Fruit fly (Drosophila melanogaster) whole organism, embryonic: Measurements from ENCODE around the gene PpV.

Source experiments
- CG1024 ChIP-seq: fragments of 200-800 bp; sonication (Bioruptor generic); IDR thresholded peaks from 2 replicates; pipeline ENCODE4 v1.3.6; 2022; ENCODE audit warnings: missing biosample characterization, missing genetic modification characterization
- CG11504 ChIP-seq: fragments of 200-800 bp; sonication (Bioruptor generic); optimal IDR thresholded peaks from 3 replicates; lab custom pipeline; 2019; ENCODE audit warnings: missing biosample characterization, mild to moderate bottlenecking, missing genetic modification characterization, moderate library complexity
- CG11695 ChIP-seq: fragments of 200-800 bp; sonication (Bioruptor generic); IDR thresholded peaks from 3 replicates; pipeline ENCODE4 v1.3.6; 2022; ENCODE audit warnings: missing biosample characterization, missing genetic modification characterization
- CG11696 ChIP-seq: fragments of 200-800 bp; sonication (Bioruptor generic); IDR thresholded peaks from 2 replicates; pipeline ENCODE4 v1.3.6; 2022; ENCODE audit warnings: missing biosample characterization, missing genetic modification characterization
- CG1233 ChIP-seq: fragments of 200-800 bp; sonication (Bioruptor generic); optimal IDR thresholded peaks from 4 replicates; lab custom pipeline; 2018; ENCODE audit warnings: missing biosample characterization, mild to moderate bottlenecking, missing genetic modification characterization
- CG12391 ChIP-seq: fragments of 200-800 bp; sonication (Bioruptor generic); optimal IDR thresholded peaks from 3 replicates; lab custom pipeline; 2018; ENCODE audit warnings: missing biosample characterization, mild to moderate bottlenecking, missing genetic modification characterization, moderate library complexity
- CG13624 ChIP-seq: fragments of 200-800 bp; sonication (Bioruptor generic); optimal IDR thresholded peaks from 2 replicates; lab custom pipeline; 2016; ENCODE audit warnings: missing biosample characterization, missing genetic modification characterization
- CG15011 ChIP-seq: fragments of 200-800 bp; sonication (Bioruptor generic); optimal IDR thresholded peaks from 3 replicates; lab custom pipeline; 2018; ENCODE audit warnings: missing biosample characterization, mild to moderate bottlenecking, missing genetic modification characterization
- CG15269 ChIP-seq: fragments of 200-800 bp; sonication (Bioruptor generic); optimal IDR thresholded peaks from 2 replicates; lab custom pipeline; 2018; ENCODE audit warnings: missing biosample characterization, mild to moderate bottlenecking, missing genetic modification characterization, moderate library complexity
- CG17568 ChIP-seq: fragments of 200-800 bp; sonication (Bioruptor generic); optimal IDR thresholded peaks from 2 replicates; lab custom pipeline; 2018; ENCODE audit warnings: missing biosample characterization, mild to moderate bottlenecking, missing genetic modification characterization, moderate library complexity
- CG18011 ChIP-seq: fragments of 200-800 bp; sonication (Bioruptor generic); optimal IDR thresholded peaks from 2 replicates; lab custom pipeline; 2017; ENCODE audit warnings: missing biosample characterization, missing genetic modification characterization, mild to moderate bottlenecking, moderate library complexity, missing genotype
- CG2889 ChIP-seq: fragments of 200-800 bp; sonication (Bioruptor generic); IDR thresholded peaks from 3 replicates; pipeline ENCODE4 v1.3.6; 2022; ENCODE audit warnings: missing biosample characterization, missing genetic modification characterization
- CG3281 ChIP-seq: fragments of 200-800 bp; sonication (Bioruptor generic); optimal IDR thresholded peaks from 3 replicates; lab custom pipeline; 2017; ENCODE audit warnings: missing biosample characterization, mild to moderate bottlenecking, missing genetic modification characterization
- CG4282 ChIP-seq: fragments of 200-800 bp; sonication (Bioruptor generic); optimal IDR thresholded peaks from 2 replicates; lab custom pipeline; 2016; ENCODE audit warnings: missing biosample characterization, missing genetic modification characterization
- CG4328 ChIP-seq: fragments of 200-800 bp; sonication (Bioruptor generic); optimal IDR thresholded peaks from 3 replicates; lab custom pipeline; 2017; ENCODE audit warnings: missing biosample characterization, missing genetic modification reagents, missing genetic modification characterization
- CG4707 ChIP-seq: fragments of 200-800 bp; sonication (Bioruptor generic); optimal IDR thresholded peaks from 2 replicates; lab custom pipeline; 2018; ENCODE audit warnings: missing biosample characterization, mild to moderate bottlenecking, missing genetic modification characterization, moderate library complexity
- CG4820 ChIP-seq: fragments of 200-800 bp; sonication (Bioruptor generic); optimal IDR thresholded peaks from 3 replicates; lab custom pipeline; 2016; ENCODE audit warnings: missing biosample characterization, missing genetic modification characterization
- CG6254 ChIP-seq: fragments of 200-800 bp; sonication (Bioruptor generic); optimal IDR thresholded peaks from 3 replicates; lab custom pipeline; 2017; ENCODE audit warnings: mild to moderate bottlenecking, missing biosample characterization, missing genetic modification reagents, missing genetic modification characterization
- CG6791 ChIP-seq: fragments of 200-800 bp; sonication (Bioruptor generic); IDR thresholded peaks from 3 replicates; pipeline ENCODE4 v1.3.6; 2022; ENCODE audit warnings: missing biosample characterization, missing genetic modification characterization; ENCODE audit not compliant: partially characterized antibody
- CG7372 ChIP-seq: fragments of 200-800 bp; sonication (Bioruptor generic); IDR thresholded peaks from 2 replicates; pipeline ENCODE4 v1.3.6; 2022; ENCODE audit warnings: missing biosample characterization, missing genetic modification characterization
- CG7556 ChIP-seq: fragments of 200-800 bp; sonication (Bioruptor generic); optimal IDR thresholded peaks from 2 replicates; lab custom pipeline; 2017; ENCODE audit warnings: missing biosample characterization, mild to moderate bottlenecking, missing genetic modification characterization
- CG8281 ChIP-seq: fragments of 200-800 bp; sonication (Bioruptor generic); optimal IDR thresholded peaks from 2 replicates; lab custom pipeline; 2018; ENCODE audit warnings: missing biosample characterization, mild to moderate bottlenecking, missing genetic modification characterization, moderate library complexity
- CG8359 ChIP-seq: fragments of 200-800 bp; sonication (Bioruptor generic); optimal IDR thresholded peaks from 2 replicates; lab custom pipeline; 2017; ENCODE audit warnings: missing biosample characterization, mild to moderate bottlenecking, missing genetic modification characterization, borderline replicate concordance
- CG9437 ChIP-seq: fragments of 200-800 bp; sonication (Bioruptor generic); optimal IDR thresholded peaks from 2 replicates; lab custom pipeline; 2018; ENCODE audit warnings: missing biosample characterization, mild to moderate bottlenecking, missing genetic modification characterization
- Dek ChIP-seq: fragments of 200-800 bp; sonication (Bioruptor generic); optimal IDR thresholded peaks from 3 replicates; lab custom pipeline; 2019; ENCODE audit warnings: missing biosample characterization, mild to moderate bottlenecking, missing genetic modification characterization, moderate library complexity
- Gug ChIP-seq: fragments of 200-800 bp; sonication (Bioruptor generic); IDR thresholded peaks from 4 replicates; pipeline ENCODE4 v1.3.6; 2022; ENCODE audit warnings: missing biosample characterization, missing genetic modification characterization
- Max ChIP-seq: fragments of 200-800 bp; sonication (Bioruptor generic); optimal IDR thresholded peaks from 2 replicates; lab custom pipeline; 2016; ENCODE audit warnings: missing biosample characterization, mild to moderate bottlenecking, missing genetic modification characterization
- NfI ChIP-seq: fragments of 200-800 bp; sonication (Bioruptor generic); optimal IDR thresholded peaks from 3 replicates; lab custom pipeline; 2018; ENCODE audit warnings: missing biosample characterization, mild to moderate bottlenecking, missing genetic modification characterization, moderate library complexity
- Rfx ChIP-seq: fragments of 200-800 bp; sonication (Bioruptor generic); IDR thresholded peaks from 2 replicates; pipeline ENCODE4 v1.3.6; 2022; ENCODE audit warnings: missing biosample characterization, missing genetic modification characterization
- Rx ChIP-seq: fragments of 200-800 bp; sonication (Bioruptor generic); IDR thresholded peaks from 2 replicates; pipeline ENCODE4 v1.3.6; 2022; ENCODE audit warnings: missing biosample characterization, missing genetic modification characterization
- Sox100B ChIP-seq: fragments of 200-800 bp; sonication (Bioruptor generic); optimal IDR thresholded peaks from 3 replicates; lab custom pipeline; 2018; ENCODE audit warnings: missing biosample characterization, mild to moderate bottlenecking, missing genetic modification characterization
- Spps ChIP-seq: fragments of 200-800 bp; sonication (Bioruptor generic); optimal IDR thresholded peaks from 2 replicates; lab custom pipeline; 2018; ENCODE audit warnings: missing biosample characterization, mild to moderate bottlenecking, missing genetic modification characterization
- bab2 ChIP-seq: fragments of 200-800 bp; sonication (Bioruptor generic); optimal IDR thresholded peaks from 2 replicates; lab custom pipeline; 2016; ENCODE audit warnings: missing biosample characterization, missing genetic modification characterization
- croc ChIP-seq: fragments of 200-800 bp; sonication (Bioruptor generic); conservative IDR thresholded peaks from 3 replicates; pipeline ENCODE4 v1.3.6; 2022; ENCODE audit warnings: missing biosample characterization, missing genetic modification characterization
- cwo ChIP-seq: fragments of 200-800 bp; sonication (Bioruptor generic); optimal IDR thresholded peaks from 3 replicates; lab custom pipeline; 2017; ENCODE audit warnings: missing biosample characterization, missing genetic modification characterization, mild to moderate bottlenecking, moderate library complexity, missing genetic modification reagents
- disco-r ChIP-seq: fragments of 200-800 bp; sonication (Bioruptor generic); optimal IDR thresholded peaks from 2 replicates; lab custom pipeline; 2016; ENCODE audit warnings: missing biosample characterization, missing genetic modification characterization
- dmrt99B ChIP-seq: fragments of 200-800 bp; sonication (Bioruptor generic); optimal IDR thresholded peaks from 2 replicates; lab custom pipeline; 2018; ENCODE audit warnings: missing biosample characterization, mild to moderate bottlenecking, missing genetic modification characterization, moderate library complexity
- en ChIP-seq: fragments of 200-800 bp; sonication (Bioruptor generic); optimal IDR thresholded peaks from 2 replicates; lab custom pipeline; 2016; ENCODE audit warnings: missing biosample characterization, missing genetic modification characterization
- eve ChIP-seq, 2 experiments: fragments of >200 bp; optimal IDR thresholded peaks; 2 replicates each; lab custom pipeline; 2017; ENCODE audit warnings: missing biosample characterization in 2 of 2, missing genetic modification characterization in 2 of 2
- ewg ChIP-seq: fragments of 200-800 bp; sonication (Bioruptor generic); optimal IDR thresholded peaks from 3 replicates; lab custom pipeline; 2017; ENCODE audit warnings: mild to moderate bottlenecking, missing biosample characterization, missing genetic modification reagents, missing genetic modification characterization
- gcm2 ChIP-seq: fragments of 200-800 bp; sonication (Bioruptor generic); optimal IDR thresholded peaks from 2 replicates; lab custom pipeline; 2016; ENCODE audit warnings: missing biosample characterization, missing genetic modification characterization
- hth ChIP-seq: fragments of >200 bp; optimal IDR thresholded peaks from 2 replicates; lab custom pipeline; 2017; ENCODE audit warnings: inconsistent platforms
- lilli ChIP-seq: fragments of 200-800 bp; sonication (Bioruptor generic); optimal IDR thresholded peaks from 3 replicates; lab custom pipeline; 2016; ENCODE audit warnings: missing biosample characterization, missing genetic modification characterization
- nau ChIP-seq: fragments of 200-800 bp; sonication (Bioruptor generic); optimal IDR thresholded peaks from 3 replicates; lab custom pipeline; 2017; ENCODE audit warnings: missing biosample characterization, mild to moderate bottlenecking, missing genetic modification characterization, missing genetic modification reagents
- odd ChIP-seq: fragments of 200-800 bp; sonication (Bioruptor generic); optimal IDR thresholded peaks from 2 replicates; lab custom pipeline; 2017; ENCODE audit warnings: missing biosample characterization, mild to moderate bottlenecking, missing genetic modification characterization
- onecut ChIP-seq: fragments of 200-800 bp; sonication (Bioruptor generic); IDR thresholded peaks from 2 replicates; pipeline ENCODE4 v1.3.6; 2022; ENCODE audit warnings: missing biosample characterization, missing genetic modification characterization
- org-1 ChIP-seq: fragments of 200-800 bp; sonication (Bioruptor generic); optimal IDR thresholded peaks from 2 replicates; lab custom pipeline; 2017; ENCODE audit warnings: missing biosample characterization, missing genetic modification characterization
- run ChIP-seq: fragments of 200-800 bp; sonication (Bioruptor generic); optimal IDR thresholded peaks from 3 replicates; lab custom pipeline; 2018; ENCODE audit warnings: missing biosample characterization, mild to moderate bottlenecking, missing genetic modification characterization
- tio ChIP-seq: fragments of 200-800 bp; sonication (Bioruptor generic); optimal IDR thresholded peaks from 2 replicates; lab custom pipeline; 2017; ENCODE audit warnings: missing biosample characterization, missing genetic modification characterization, inconsistent platforms
- trem ChIP-seq: fragments of 200-800 bp; optimal IDR thresholded peaks from 3 replicates; lab custom pipeline; 2019; ENCODE audit warnings: missing biosample characterization, mild to moderate bottlenecking, missing genetic modification characterization, moderate library complexity

The PpV gene

DNA sequence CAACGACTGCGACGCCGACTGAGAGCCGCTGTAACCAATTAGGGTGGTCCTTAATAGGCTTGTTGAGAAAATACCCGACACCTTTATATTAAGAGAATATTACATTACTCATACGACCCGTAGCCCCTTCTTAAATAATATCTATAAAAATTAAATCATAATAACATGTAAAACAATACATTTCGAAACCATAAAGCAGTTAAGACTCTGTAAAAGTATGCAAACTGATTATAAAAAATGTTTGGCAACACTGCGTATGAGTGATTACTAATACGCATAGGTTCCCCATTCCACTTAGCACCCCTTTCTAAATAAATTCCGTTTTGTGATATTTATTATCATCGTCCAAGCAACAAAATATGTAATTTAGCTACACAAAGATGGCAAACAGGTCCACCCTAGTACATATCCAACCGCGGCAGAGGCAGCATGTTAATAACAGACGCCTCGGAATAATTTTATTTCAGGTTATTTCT, 32.1 kb downstream of the PpV start (continued):
- TF ChIP-seq NfI (peak; percentile 76), CG8359 (GFP tag; lab: Kevin White, UChicago) (peak; percentile 47), CG1233 (GFP tag; lab: Kevin White, UChicago) (peak; percentile 76), CG18011 (peak; percentile 72), ewg (GFP tag; lab: Kevin White, UChicago) (peak; percentile 58), CG7372 (GFP tag; lab: Robert Waterston, UW) (peak; percentile 82), Gug (GFP tag; lab: Robert Waterston, UW) (peak; percentile 35; the same call in 1 of the 4 replicates), en (GFP tag; lab: Kevin White, UChicago) (no peak), CG12391 (tag; lab: Kevin White, UChicago) (peak; percentile 72), bab2 (GFP tag; lab: Kevin White, UChicago) (peak; percentile 6), dmrt99B (peak; percentile 88), CG13624 (GFP tag; lab: Kevin White, UChicago) (peak; percentile 25), Sox100B (GFP tag; lab: Kevin White, UChicago) (peak; percentile 88), croc (GFP tag; lab: Robert Waterston, UW) (peak; percentile 35; the same call in 1 of the 3 replicates), CG1024 (GFP tag; lab: Robert Waterston, UW) (0 out of 2 replicates have a peak, but pooled peaks have one; percentile 3), CG8281 (tag; lab: Kevin White, UChicago) (peak; percentile 53), CG4820 (GFP tag; lab: Kevin White, UChicago) (peak; percentile 27), CG3281 (peak; percentile 90), CG2889 (no peak), Rx (GFP tag; lab: Robert Waterston, UW) (0 out of 2 replicates have a peak, but pooled peaks have one; percentile 25), CG6791 (GFP tag; lab: Robert Waterston, UW) (no peak), odd (peak; percentile 87), hth (no peak), lilli (GFP tag; lab: Kevin White, UChicago) (peak; percentile 52), CG4328 (GFP tag; lab: Kevin White, UChicago) (peak; percentile 82), CG6254 (GFP tag; lab: Kevin White, UChicago) (peak; percentile 64), CG11696 (GFP tag; lab: Robert Waterston, UW) (peak; percentile 34; the same call in 1 of the 2 replicates), Spps (tag; lab: Kevin White, UChicago) (peak; percentile 24), CG11695 (GFP tag; lab: Robert Waterston, UW) (peak; percentile 80; the same call in 2 of the 3 replicates), eve (GFP tag; optimal IDR thresholded peaks at IDR 0.05; lab: Kevin White, UChicago) (no peak), CG4282 (GFP tag; lab: Kevin White, UChicago) (no peak), CG15269 (peak; percentile 85), CG15011 (GFP tag; lab: Kevin White, UChicago) (peak; percentile 77), Max (GFP tag; lab: Kevin White, UChicago) (peak; percentile 58), Dek (tag; lab: Kevin White, UChicago) (peak; percentile 67), Rfx (GFP tag; lab: Robert Waterston, UW) (peak; percentile 67), CG7556 (GFP tag; lab: Kevin White, UChicago) (peak; percentile 88), CG4707 (GFP tag; lab: Kevin White, UChicago) (peak; percentile 29), gcm2 (GFP tag; lab: Kevin White, UChicago) (peak; percentile 27), CG9437 (peak; percentile 71), onecut (GFP tag; lab: Robert Waterston, UW) (no peak), disco-r (no peak), CG17568 (GFP tag; lab: Kevin White, UChicago) (peak; percentile 75), trem (tag; lab: Kevin White, UChicago) (peak; percentile 55), org-1 (peak; percentile 82), tio (peak; percentile 73), run (tag; lab: Kevin White, UChicago) (peak; percentile 61), CG11504 (peak; percentile 88), cwo (peak; percentile 17), nau (GFP tag; lab: Kevin White, UChicago) (peak; percentile 81)
